Worm (Caenorhabditis elegans): Measurements from ENCODE around the gene C06B8.3.

DNA sequence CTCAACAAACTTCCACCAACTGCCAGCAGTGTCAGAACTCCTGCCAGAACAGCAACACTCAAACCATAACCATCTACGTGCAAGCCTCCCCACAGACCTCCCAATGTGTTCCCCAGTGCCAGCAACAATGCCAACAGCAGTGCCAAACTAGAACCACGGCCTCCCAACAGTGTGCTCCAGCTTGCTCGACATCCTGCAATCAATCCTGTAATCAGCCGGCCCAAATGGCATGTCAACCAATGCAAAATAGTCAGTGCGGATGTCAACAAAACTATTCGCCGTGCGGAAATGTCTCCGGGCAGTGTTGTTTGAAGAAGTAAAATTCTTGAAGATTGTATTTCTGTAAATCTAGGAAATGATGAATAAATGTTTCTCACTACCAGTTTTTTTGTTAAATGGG, 17.7 kb downstream of the C06B8.3 start:
- TF ChIP-seq zfh-2 (GFP tag; conservative IDR thresholded peaks at IDR 0.05) = no peak
- TF ChIP-seq die-1 (tag; optimal IDR thresholded peaks at IDR 0.05) = no peak
- no peak for TF ChIP-seq ama-1 (optimal IDR thresholded peaks at IDR 0.05)
- TF ChIP-seq ama-1 (GFP tag; optimal IDR thresholded peaks at IDR 0.05) = no peak
- no peak for TF ChIP-seq pbrm-1 (GFP tag; IDR thresholded peaks at IDR 0.05)
- TF ChIP-seq B0261.1 (tag; optimal IDR thresholded peaks at IDR 0.05) = no peak
- no peak for TF ChIP-seq F23B12.7 (tag; optimal IDR thresholded peaks at IDR 0.05; ENCODE audit: insufficient read depth)
